Worm (Caenorhabditis elegans): Measurements from ENCODE around the gene mrps-18B.
A peak's percentile ranks its signal among the peaks of the same experiment; 100 is the strongest.

The mrps-18B gene

DNA sequence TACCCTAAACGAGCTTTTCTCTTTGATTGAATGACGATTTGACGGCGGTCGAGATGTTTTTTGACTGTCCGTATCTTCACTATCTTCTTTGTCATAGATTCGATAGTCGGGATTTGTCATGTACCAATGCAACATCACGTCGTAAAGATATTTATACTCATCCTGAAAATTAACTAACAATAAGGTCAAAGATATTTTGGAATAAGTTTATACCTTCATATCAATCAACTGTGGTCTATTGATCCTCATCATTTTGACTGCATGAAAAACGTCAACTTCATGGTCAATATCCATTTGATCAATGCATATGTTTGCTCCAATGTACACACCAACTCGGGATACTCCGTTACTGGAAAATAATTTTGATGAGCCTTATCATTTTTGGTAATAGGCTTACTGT lies 37.4 kb upstream of the mrps-18B start:
- no peak for TF ChIP-seq ztf-29 (GFP tag; IDR thresholded peaks at IDR 0.05)

DNA sequence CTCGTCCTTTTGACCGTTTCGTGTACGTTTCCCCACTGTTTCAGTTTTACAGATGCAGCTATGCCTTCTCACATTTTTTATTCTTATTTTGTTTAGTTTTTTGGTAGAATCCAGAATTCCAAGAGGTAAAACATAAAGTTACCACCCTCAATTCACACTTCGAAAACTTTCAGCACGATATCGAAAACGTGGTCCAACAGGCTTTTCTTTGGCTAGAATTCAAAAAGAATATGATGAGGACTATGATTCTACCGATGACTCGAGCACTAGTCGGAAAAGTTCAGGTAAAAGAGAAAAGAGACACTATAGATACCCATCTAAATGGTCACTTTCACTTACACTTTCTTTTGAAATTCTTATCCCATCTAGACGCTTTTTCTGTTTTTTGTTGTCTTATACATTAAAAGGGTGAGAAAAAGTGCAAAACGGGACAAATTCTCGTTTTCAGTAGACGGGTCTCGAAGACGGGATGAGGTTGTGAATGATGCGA lies 31.2 kb upstream of the mrps-18B start, which contains the start of gene M05D6.9:
Gene M05D6.9 (plus strand): TSS at position 51 of the 490 bp plus-strand sequence.
- TF ChIP-seq ztf-29 (GFP tag; IDR thresholded peaks at IDR 0.05): no peak

DNA sequence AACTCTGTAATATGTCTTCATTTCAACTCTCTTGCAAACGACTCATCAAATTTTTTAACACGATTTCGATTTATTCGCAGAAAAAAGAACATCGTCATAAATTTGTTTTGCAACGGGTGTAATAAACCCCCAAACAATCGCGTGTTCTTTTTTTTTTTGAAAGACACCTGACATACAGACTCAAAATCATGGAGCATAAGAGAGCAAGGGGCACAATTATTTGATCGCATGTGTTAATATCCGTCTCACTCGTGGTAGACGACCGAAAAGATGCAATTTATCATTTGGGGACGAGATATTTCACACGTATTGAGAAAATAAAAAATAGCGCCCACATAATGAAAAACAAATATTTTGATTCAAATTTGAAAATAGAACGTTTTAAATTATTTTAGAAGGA lies 29.3 kb upstream of the mrps-18B start:
- TF ChIP-seq T22C8.4 (GFP tag; IDR thresholded peaks at IDR 0.05) (no peak), flt-1 (GFP tag; IDR thresholded peaks at IDR 0.05) (no peak), ref-1 (GFP tag; conservative IDR thresholded peaks at IDR 0.05) (no peak), klf-2 (GFP tag; conservative IDR thresholded peaks at IDR 0.05) (no peak), ztf-23 (GFP tag; IDR thresholded peaks at IDR 0.05) (no peak), med-1 (GFP tag; optimal IDR thresholded peaks at IDR 0.05; ENCODE audit: insufficient read depth) (no peak), tab-1 (GFP tag; IDR thresholded peaks at IDR 0.05) (no peak), cog-1 (tag; optimal IDR thresholded peaks at IDR 0.05) (no peak), ztf-29 (GFP tag; IDR thresholded peaks at IDR 0.05) (no peak)

DNA sequence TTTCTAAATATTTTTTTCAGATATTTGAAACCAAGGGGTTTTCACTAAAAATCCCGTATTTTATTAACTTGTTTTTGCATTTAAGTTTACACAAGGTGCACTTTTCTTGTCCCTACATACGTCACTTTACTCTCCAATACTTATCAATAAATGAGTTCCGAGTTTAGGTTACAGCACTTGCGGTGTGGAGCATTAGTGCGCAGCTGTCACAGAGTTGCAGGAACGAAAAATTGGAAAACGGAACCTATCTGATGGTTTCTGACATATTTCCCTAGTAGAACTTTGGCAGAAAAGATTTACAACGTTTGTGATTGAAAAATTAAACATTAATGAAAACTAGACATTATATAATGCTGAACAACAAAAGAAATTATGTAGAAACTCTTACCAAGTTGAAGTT lies 27.3 kb upstream of the mrps-18B start:
- TF ChIP-seq flt-1 (GFP tag; IDR thresholded peaks at IDR 0.05) (no peak), ztf-23 (GFP tag; IDR thresholded peaks at IDR 0.05) (no peak), tab-1 (GFP tag; IDR thresholded peaks at IDR 0.05) (no peak), med-1 (GFP tag; optimal IDR thresholded peaks at IDR 0.05; ENCODE audit: insufficient read depth) (no peak), ztf-29 (GFP tag; IDR thresholded peaks at IDR 0.05) (no peak), T22C8.4 (GFP tag; IDR thresholded peaks at IDR 0.05) (no peak), ref-1 (GFP tag; conservative IDR thresholded peaks at IDR 0.05) (no peak), cog-1 (tag; optimal IDR thresholded peaks at IDR 0.05) (no peak), klf-2 (GFP tag; conservative IDR thresholded peaks at IDR 0.05) (no peak)

DNA sequence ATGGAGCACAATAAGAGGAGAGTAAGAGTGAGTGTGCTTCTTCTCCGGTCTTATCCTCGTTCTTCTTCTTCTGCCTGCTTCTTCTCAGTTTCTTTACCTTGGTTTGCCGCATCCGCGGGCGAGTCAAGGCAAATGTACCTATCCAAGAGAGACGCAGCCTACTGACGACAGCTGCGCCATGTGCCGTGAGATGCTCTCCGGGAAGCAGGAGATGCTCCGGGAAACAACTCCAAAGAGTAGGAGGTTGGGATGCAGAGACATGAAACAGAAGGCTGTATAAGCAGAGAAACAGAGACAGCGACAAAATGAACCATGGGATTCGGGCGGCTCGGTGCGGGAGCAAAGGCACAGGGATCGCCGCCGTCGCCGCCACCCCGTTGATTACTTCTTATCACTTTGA lies 26.5 kb upstream of the mrps-18B start:
- TF ChIP-seq flt-1 (GFP tag; IDR thresholded peaks at IDR 0.05) (0 out of 2 replicates have a peak, but pooled peaks have one; percentile 47), cog-1 (tag; optimal IDR thresholded peaks at IDR 0.05) (no peak)

DNA sequence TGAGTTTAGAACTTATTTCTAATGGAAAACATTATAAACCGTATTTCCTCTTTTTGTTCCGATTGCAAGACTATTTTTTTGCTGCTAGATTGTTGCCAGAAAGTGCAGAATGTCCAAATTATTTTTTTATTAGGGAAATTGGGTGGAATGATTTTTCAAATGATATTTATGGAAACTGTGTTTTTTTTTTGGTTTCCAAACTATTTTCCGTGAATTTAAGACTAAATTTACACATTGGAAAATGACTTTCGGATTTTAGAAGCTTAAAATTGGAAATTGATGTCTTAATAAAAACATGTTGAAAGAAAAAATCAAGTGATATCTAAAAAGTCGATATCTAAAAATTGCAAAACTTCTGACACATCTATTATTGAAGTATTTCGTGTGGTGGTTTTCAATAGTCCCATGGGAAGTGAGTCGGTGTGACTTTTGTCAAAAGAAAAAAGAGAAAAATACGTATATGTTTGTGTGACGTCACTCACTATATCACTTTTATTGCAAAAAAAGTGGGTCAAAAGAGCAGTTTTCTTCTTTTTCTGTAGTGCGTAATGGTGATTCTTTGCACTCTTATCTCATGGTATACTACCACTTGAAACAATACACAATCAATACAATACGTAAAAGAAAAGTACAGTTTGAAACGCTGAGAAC lies 21.3 kb upstream of the mrps-18B start:
- no peak for TF ChIP-seq med-1 (GFP tag; optimal IDR thresholded peaks at IDR 0.05; ENCODE audit: insufficient read depth)
- no peak for TF ChIP-seq tab-1 (GFP tag; IDR thresholded peaks at IDR 0.05)
- no peak for TF ChIP-seq ztf-29 (GFP tag; IDR thresholded peaks at IDR 0.05)
- no peak for TF ChIP-seq T22C8.4 (GFP tag; IDR thresholded peaks at IDR 0.05)
- no peak for TF ChIP-seq flt-1 (GFP tag; IDR thresholded peaks at IDR 0.05)
- no peak for TF ChIP-seq klf-2 (GFP tag; conservative IDR thresholded peaks at IDR 0.05)
- no peak for TF ChIP-seq ref-1 (GFP tag; conservative IDR thresholded peaks at IDR 0.05)
- TF ChIP-seq cog-1 (tag; optimal IDR thresholded peaks at IDR 0.05): no peak
- no peak for TF ChIP-seq ztf-23 (GFP tag; IDR thresholded peaks at IDR 0.05)

DNA sequence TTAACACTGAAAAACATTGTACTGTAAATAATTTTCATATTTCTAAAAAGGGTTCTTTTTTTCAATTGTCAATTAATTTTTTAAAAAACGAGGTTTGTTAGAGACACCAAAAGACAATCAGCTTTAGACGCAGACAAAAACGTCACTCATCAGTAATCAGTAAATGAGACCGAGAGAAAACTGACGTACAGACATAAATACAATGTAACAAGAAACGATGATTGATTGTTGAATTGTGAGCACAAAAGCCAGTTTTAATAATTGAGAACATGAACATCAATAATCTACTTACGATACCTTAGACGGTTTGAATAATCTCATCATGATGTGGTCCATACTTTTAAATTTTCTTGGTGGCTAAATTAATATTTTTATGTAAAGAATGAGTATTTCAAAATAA lies 18.7 kb upstream of the mrps-18B start:
- TF ChIP-seq flt-1 (GFP tag; IDR thresholded peaks at IDR 0.05) (no peak), klf-2 (GFP tag; conservative IDR thresholded peaks at IDR 0.05) (no peak), ref-1 (GFP tag; conservative IDR thresholded peaks at IDR 0.05) (no peak), ztf-23 (GFP tag; IDR thresholded peaks at IDR 0.05) (no peak), med-1 (GFP tag; optimal IDR thresholded peaks at IDR 0.05; ENCODE audit: insufficient read depth) (no peak), T22C8.4 (GFP tag; IDR thresholded peaks at IDR 0.05) (no peak), ztf-29 (GFP tag; IDR thresholded peaks at IDR 0.05) (no peak), tab-1 (GFP tag; IDR thresholded peaks at IDR 0.05) (no peak), cog-1 (tag; optimal IDR thresholded peaks at IDR 0.05) (no peak)

DNA sequence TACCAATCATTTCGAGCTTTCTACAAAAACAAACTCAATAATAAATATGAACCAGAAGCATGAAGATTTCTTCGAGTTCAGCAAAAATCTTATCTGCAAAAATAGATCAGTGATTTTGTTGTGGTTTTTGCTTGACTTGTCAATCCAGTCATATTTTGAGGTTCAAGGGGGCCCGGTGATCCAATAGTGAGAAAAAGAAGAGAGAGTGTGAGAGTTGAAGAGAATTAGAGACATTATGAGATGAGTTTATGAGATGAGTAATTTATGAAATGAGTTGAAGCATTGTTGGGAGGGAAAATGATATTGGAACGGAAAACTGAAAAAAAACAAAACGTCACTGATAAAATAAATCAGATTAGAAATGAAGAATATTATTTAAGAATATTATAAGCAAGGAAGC lies 16.5 kb upstream of the mrps-18B start, which contains the start of gene T13H5.1:
Gene T13H5.1 (minus strand): TSS at position 101 of the 400 bp plus-strand sequence.
- no peak for TF ChIP-seq tab-1 (GFP tag; IDR thresholded peaks at IDR 0.05)
- TF ChIP-seq cog-1 (tag; optimal IDR thresholded peaks at IDR 0.05): no peak
- no peak for TF ChIP-seq med-1 (GFP tag; optimal IDR thresholded peaks at IDR 0.05; ENCODE audit: insufficient read depth)
- TF ChIP-seq flt-1 (GFP tag; IDR thresholded peaks at IDR 0.05): no peak
- no peak for TF ChIP-seq klf-2 (GFP tag; conservative IDR thresholded peaks at IDR 0.05)
- TF ChIP-seq T22C8.4 (GFP tag; IDR thresholded peaks at IDR 0.05): no peak
- TF ChIP-seq ztf-23 (GFP tag; IDR thresholded peaks at IDR 0.05): no peak
- no peak for TF ChIP-seq ref-1 (GFP tag; conservative IDR thresholded peaks at IDR 0.05)
- no peak for TF ChIP-seq ztf-29 (GFP tag; IDR thresholded peaks at IDR 0.05)

DNA sequence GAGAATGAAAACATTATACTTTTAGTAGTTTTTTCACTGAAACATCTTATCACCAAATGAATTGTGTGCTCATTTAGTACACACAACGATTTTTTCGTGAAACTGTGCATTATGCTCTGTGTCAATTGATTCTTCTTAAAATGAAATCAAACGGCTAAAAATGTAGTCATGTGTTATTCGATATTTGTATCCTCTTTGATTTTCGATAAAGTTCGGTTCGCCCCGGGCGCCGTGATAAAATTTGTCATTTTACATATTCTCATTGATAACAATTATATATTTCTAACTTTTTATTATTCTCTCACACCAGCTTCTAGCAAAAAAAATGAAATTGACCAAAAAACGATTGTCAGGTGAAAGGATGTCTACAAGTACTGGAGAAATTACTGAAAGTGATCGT lies 10.8 kb upstream of the mrps-18B start, which contains the start of gene ctg-2:
Gene ctg-2 (plus strand): TSS at position 326 of the 400 bp plus-strand sequence.
- TF ChIP-seq med-1 (GFP tag; optimal IDR thresholded peaks at IDR 0.05; ENCODE audit: insufficient read depth) (no peak), T22C8.4 (GFP tag; IDR thresholded peaks at IDR 0.05) (no peak), klf-2 (GFP tag; conservative IDR thresholded peaks at IDR 0.05) (no peak), cog-1 (tag; optimal IDR thresholded peaks at IDR 0.05) (no peak), ztf-29 (GFP tag; IDR thresholded peaks at IDR 0.05) (no peak), ref-1 (GFP tag; conservative IDR thresholded peaks at IDR 0.05) (no peak), flt-1 (GFP tag; IDR thresholded peaks at IDR 0.05) (no peak), ztf-23 (GFP tag; IDR thresholded peaks at IDR 0.05) (no peak)

DNA sequence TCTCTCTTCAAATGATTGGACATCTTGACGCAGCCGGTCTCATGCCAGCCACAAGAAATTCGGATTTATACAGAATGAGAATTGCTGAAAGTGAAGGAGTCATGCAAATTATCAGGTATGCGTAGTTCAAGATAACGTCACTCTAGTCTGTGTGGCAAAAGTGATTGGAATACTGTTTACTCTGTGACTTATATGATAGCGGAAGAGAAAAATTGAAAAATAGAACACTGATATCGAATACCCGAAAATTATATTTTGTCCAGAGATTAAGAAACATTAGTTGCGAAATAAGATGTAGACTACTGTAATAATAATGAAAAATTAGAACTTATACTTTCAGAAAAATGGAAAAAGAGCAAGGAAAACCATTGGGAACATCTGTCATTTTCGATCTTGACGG lies 10.0 kb upstream of the mrps-18B start:
- TF ChIP-seq flt-1 (GFP tag; IDR thresholded peaks at IDR 0.05) (no peak), med-1 (GFP tag; optimal IDR thresholded peaks at IDR 0.05; ENCODE audit: insufficient read depth) (no peak), tab-1 (GFP tag; IDR thresholded peaks at IDR 0.05) (no peak), ref-1 (GFP tag; conservative IDR thresholded peaks at IDR 0.05) (no peak), cog-1 (tag; optimal IDR thresholded peaks at IDR 0.05) (no peak), T22C8.4 (GFP tag; IDR thresholded peaks at IDR 0.05) (no peak)

Measured in whole organism, midembryonic.